Fruit fly (Drosophila melanogaster) whole organism, prepupa: ENCODE measurements around the gene CG31915.

Experiments
- Blimp-1 ChIP-seq: fragments of 200-800 bp; sonication (Bioruptor generic); optimal IDR thresholded peaks from 3 replicates; lab custom pipeline; 2017; ENCODE audit warnings: missing biosample characterization, missing genetic modification characterization, mild to moderate bottlenecking, moderate library complexity, missing genetic modification reagents
- CG10631 ChIP-seq: fragments of 200-800 bp; sonication (Bioruptor generic); optimal IDR thresholded peaks from 2 replicates; lab custom pipeline; 2016; ENCODE audit warnings: missing biosample characterization, missing genetic modification characterization
- CG10669 ChIP-seq: fragments of 200-800 bp; sonication (Bioruptor generic); optimal IDR thresholded peaks from 3 replicates; lab custom pipeline; 2018; ENCODE audit warnings: missing biosample characterization, mild to moderate bottlenecking, missing genetic modification characterization, moderate library complexity
- CG11294 ChIP-seq: fragments of 200-800 bp; sonication (Bioruptor generic); IDR thresholded peaks from 2 replicates; pipeline ENCODE4 v1.3.6; 2022; ENCODE audit warnings: missing biosample characterization, missing genetic modification characterization
- CG11762 ChIP-seq: fragments of 200-800 bp; sonication (Bioruptor generic); optimal IDR thresholded peaks from 3 replicates; lab custom pipeline; 2016; ENCODE audit warnings: missing biosample characterization, missing genetic modification characterization; ENCODE audit not compliant: insufficient read depth
- CG11902 ChIP-seq: fragments of 200-800 bp; sonication (Bioruptor generic); optimal IDR thresholded peaks from 3 replicates; lab custom pipeline; 2016; ENCODE audit warnings: missing biosample characterization, missing genetic modification characterization
- CG15336 ChIP-seq: fragments of 200-800 bp; sonication (Bioruptor generic); IDR thresholded peaks from 2 replicates; pipeline ENCODE4 v1.3.6; 2022; ENCODE audit warnings: missing biosample characterization, missing genetic modification characterization
- CG16779 ChIP-seq: fragments of 200-800 bp; sonication (Bioruptor generic); optimal IDR thresholded peaks from 3 replicates; lab custom pipeline; 2017; ENCODE audit warnings: missing biosample characterization, mild to moderate bottlenecking, missing genetic modification characterization
- CG3032 ChIP-seq: fragments of 200-800 bp; optimal IDR thresholded peaks from 2 replicates; lab custom pipeline; 2019; ENCODE audit warnings: missing biosample characterization, mild to moderate bottlenecking, missing genetic modification characterization, moderate library complexity
- CG34406 ChIP-seq: fragments of 200-800 bp; sonication (Bioruptor generic); optimal IDR thresholded peaks from 3 replicates; lab custom pipeline; 2016; ENCODE audit warnings: missing biosample characterization, missing genetic modification characterization
- CG4318 ChIP-seq: fragments of 200-800 bp; sonication (Bioruptor generic); optimal IDR thresholded peaks from 3 replicates; lab custom pipeline; 2017; ENCODE audit warnings: missing biosample characterization, mild to moderate bottlenecking, missing genetic modification characterization
- CG6276 ChIP-seq: fragments of 200-800 bp; sonication (Bioruptor generic); optimal IDR thresholded peaks from 2 replicates; lab custom pipeline; 2017; ENCODE audit warnings: missing biosample characterization, mild to moderate bottlenecking, missing genetic modification characterization
- CG6792 ChIP-seq: fragments of 200-800 bp; sonication (Bioruptor generic); optimal IDR thresholded peaks from 3 replicates; lab custom pipeline; 2016; ENCODE audit warnings: missing biosample characterization, missing genetic modification characterization
- CG6854 ChIP-seq: fragments of 200-800 bp; sonication (Bioruptor generic); optimal IDR thresholded peaks from 2 replicates; lab custom pipeline; 2017; ENCODE audit warnings: missing biosample characterization, mild to moderate bottlenecking, missing genetic modification characterization
- CG8119 ChIP-seq: fragments of 200-800 bp; sonication (Bioruptor generic); IDR thresholded peaks from 3 replicates; pipeline ENCODE4 v1.3.6; 2022; ENCODE audit warnings: missing biosample characterization, missing genetic modification characterization
- CG8632 ChIP-seq: fragments of 200-800 bp; sonication (Bioruptor generic); optimal IDR thresholded peaks from 3 replicates; lab custom pipeline; 2016; ENCODE audit warnings: missing biosample characterization, missing genetic modification characterization
- Eip75B ChIP-seq: fragments of 200-800 bp; sonication (Bioruptor generic); optimal IDR thresholded peaks from 3 replicates; lab custom pipeline; 2016; ENCODE audit warnings: missing biosample characterization, missing genetic modification characterization
- Eip78C ChIP-seq: fragments of 200-800 bp; sonication (Bioruptor generic); peaks from one replicate; lab custom pipeline; 2016; ENCODE audit warnings: missing biosample characterization, missing genetic modification characterization
- Eip93F ChIP-seq: fragments of 200-800 bp; sonication (Bioruptor generic); optimal IDR thresholded peaks from 2 replicates; lab custom pipeline; 2016; ENCODE audit warnings: missing biosample characterization, mild to moderate bottlenecking, missing genetic modification characterization
- Ets21C ChIP-seq: fragments of 200-800 bp; sonication (Bioruptor generic); optimal IDR thresholded peaks from 3 replicates; lab custom pipeline; 2016; ENCODE audit warnings: missing biosample characterization, missing genetic modification characterization
- Ets96B ChIP-seq: fragments of 200-800 bp; optimal IDR thresholded peaks from 2 replicates; lab custom pipeline; 2019; ENCODE audit warnings: missing biosample characterization, mild to moderate bottlenecking, missing genetic modification characterization, moderate library complexity
- Gug ChIP-seq: fragments of 200-800 bp; sonication (Bioruptor generic); IDR thresholded peaks from 2 replicates; pipeline ENCODE4 v1.3.6; 2022; ENCODE audit warnings: missing biosample characterization, missing genetic modification characterization
- Hr39 ChIP-seq: fragments of 200-800 bp; sonication (Bioruptor generic); optimal IDR thresholded peaks from 2 replicates; lab custom pipeline; 2016; ENCODE audit warnings: missing biosample characterization, missing genetic modification characterization
- Hr4 ChIP-seq: fragments of 200-800 bp; sonication (Bioruptor generic); optimal IDR thresholded peaks from 3 replicates; lab custom pipeline; 2016; ENCODE audit warnings: missing biosample characterization, missing genetic modification characterization
- Lpt ChIP-seq: fragments of 200-800 bp; sonication (Bioruptor generic); optimal IDR thresholded peaks from 3 replicates; lab custom pipeline; 2016; ENCODE audit warnings: missing biosample characterization, missing genetic modification characterization
- Met ChIP-seq: fragments of 200-800 bp; sonication (Bioruptor generic); optimal IDR thresholded peaks from 3 replicates; lab custom pipeline; 2016; ENCODE audit warnings: missing biosample characterization, missing genetic modification characterization
- Sox102F ChIP-seq: fragments of 200-800 bp; sonication (Bioruptor generic); optimal IDR thresholded peaks from 2 replicates; lab custom pipeline; 2016; ENCODE audit warnings: missing biosample characterization, mild to moderate bottlenecking, missing genetic modification characterization
- Sox14 ChIP-seq: fragments of 200-800 bp; sonication (Bioruptor generic); optimal IDR thresholded peaks from 3 replicates; lab custom pipeline; 2016; ENCODE audit warnings: missing biosample characterization, missing genetic modification characterization
- Sox15 ChIP-seq: fragments of 200-800 bp; sonication (Bioruptor generic); optimal IDR thresholded peaks from 3 replicates; lab custom pipeline; 2016; ENCODE audit warnings: missing biosample characterization, missing genetic modification characterization
- acj6 ChIP-seq: fragments of 200-800 bp; sonication (Bioruptor generic); optimal IDR thresholded peaks from 3 replicates; lab custom pipeline; 2016; ENCODE audit warnings: missing biosample characterization, missing genetic modification characterization
- cyc ChIP-seq: fragments of 200-800 bp; sonication (Bioruptor generic); optimal IDR thresholded peaks from 3 replicates; lab custom pipeline; 2016; ENCODE audit warnings: missing biosample characterization, missing genetic modification characterization
- dac ChIP-seq: fragments of 200-800 bp; sonication (Bioruptor generic); optimal IDR thresholded peaks from 2 replicates; lab custom pipeline; 2017; ENCODE audit warnings: missing biosample characterization, mild to moderate bottlenecking, missing genetic modification characterization
- eg ChIP-seq: fragments of 200-800 bp; sonication (Bioruptor generic); IDR thresholded peaks from 3 replicates; pipeline ENCODE4 v1.3.6; 2022; ENCODE audit warnings: missing biosample characterization, missing genetic modification characterization
- fd59A ChIP-seq: fragments of 200-800 bp; sonication (Bioruptor generic); optimal IDR thresholded peaks from 2 replicates; lab custom pipeline; 2017; ENCODE audit warnings: missing biosample characterization, mild to moderate bottlenecking, missing genetic modification characterization, missing genetic modification reagents
- fd85E ChIP-seq: fragments of 200-800 bp; sonication (Bioruptor generic); optimal IDR thresholded peaks from 3 replicates; lab custom pipeline; 2016; ENCODE audit warnings: missing biosample characterization, missing genetic modification characterization
- net ChIP-seq: fragments of 200-800 bp; sonication (Bioruptor generic); optimal IDR thresholded peaks from 3 replicates; lab custom pipeline; 2016; ENCODE audit warnings: missing biosample characterization, missing genetic modification characterization
- pdm3 ChIP-seq: fragments of 200-800 bp; sonication (Bioruptor generic); optimal IDR thresholded peaks from 3 replicates; lab custom pipeline; 2016; ENCODE audit warnings: missing biosample characterization, missing genetic modification characterization
- spab ChIP-seq: fragments of 200-800 bp; sonication (Bioruptor generic); optimal IDR thresholded peaks from 2 replicates; lab custom pipeline; 2017; ENCODE audit warnings: missing biosample characterization, mild to moderate bottlenecking, missing genetic modification characterization, missing genetic modification reagents
- svp ChIP-seq: fragments of 200-800 bp; sonication (Bioruptor generic); peaks from one replicate; lab custom pipeline; 2016; ENCODE audit warnings: missing biosample characterization, missing genetic modification characterization
- topi ChIP-seq: fragments of 200-800 bp; sonication (Bioruptor generic); optimal IDR thresholded peaks from 3 replicates; lab custom pipeline; 2016; ENCODE audit warnings: missing biosample characterization, missing genetic modification characterization
- vri ChIP-seq: fragments of 200-800 bp; sonication (Bioruptor generic); optimal IDR thresholded peaks from 3 replicates; lab custom pipeline; 2016; ENCODE audit warnings: missing biosample characterization, mild to moderate bottlenecking, missing genetic modification characterization

Gene CG31915

DNA sequence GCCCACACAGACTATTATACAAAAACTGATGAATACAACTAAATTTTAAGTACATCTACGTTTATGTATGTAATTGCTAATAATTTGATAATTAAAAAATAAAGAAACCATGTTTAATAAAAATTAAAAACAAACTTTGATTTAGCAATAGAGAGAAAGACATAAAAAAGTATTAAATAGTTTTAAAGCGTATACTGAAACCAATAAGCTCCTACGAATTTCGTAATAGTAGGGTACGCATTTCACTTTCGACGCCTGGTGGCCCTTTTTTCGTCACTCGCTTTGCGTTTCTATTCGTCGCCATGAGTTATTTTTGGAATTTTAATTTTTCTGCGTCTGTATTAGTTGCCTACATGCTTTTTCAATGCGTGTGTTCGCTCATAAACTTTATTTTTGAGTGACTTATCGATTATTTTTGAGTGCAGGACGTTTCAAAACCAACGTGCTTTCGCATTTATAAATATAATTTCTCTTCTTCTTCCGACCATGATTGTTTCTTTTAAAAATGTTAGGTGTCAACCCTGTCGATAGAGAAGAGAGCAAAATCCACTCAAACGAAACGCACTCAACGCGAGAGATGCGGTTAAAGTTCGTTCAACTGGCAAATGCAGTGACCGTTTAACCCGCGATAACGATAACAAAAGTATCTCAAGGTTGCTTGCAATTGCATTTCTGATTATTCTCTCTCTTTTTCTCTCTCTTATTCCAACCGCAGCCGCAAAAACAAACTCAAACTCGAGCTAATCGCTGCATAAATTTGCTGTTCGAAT lies 18.8 kb downstream of the CG31915 start, which contains the start of gene Oscillin (continued):
- TF ChIP-seq CG10631 (GFP tag; lab: Kevin White, UChicago) (peak; percentile 58), Hr39 (GFP tag; lab: Kevin White, UChicago) (peak; percentile 27), cyc (GFP tag; lab: Kevin White, UChicago) (peak; percentile 65), fd59A (GFP tag; lab: Kevin White, UChicago) (peak; percentile 6), Ets96B (tag; lab: Kevin White, UChicago) (peak; percentile 81), CG11902 (GFP tag; lab: Kevin White, UChicago) (peak; percentile 52), net (GFP tag; lab: Kevin White, UChicago) (peak; percentile 80), CG11294 (GFP tag; lab: Robert Waterston, UW) (peak; percentile 30), CG10669 (GFP tag; lab: Kevin White, UChicago) (peak; percentile 62), Eip93F (GFP tag; lab: Kevin White, UChicago) (no peak), spab (GFP tag; lab: Kevin White, UChicago) (peak; percentile 70), Eip75B (GFP tag; lab: Kevin White, UChicago) (peak; percentile 70), CG15336 (peak; percentile 73), CG34406 (peak; percentile 65), Sox15 (GFP tag; lab: Kevin White, UChicago) (peak; percentile 55), CG6854 (GFP tag; lab: Kevin White, UChicago) (peak; percentile 51), pdm3 (GFP tag; lab: Kevin White, UChicago) (peak; percentile 39), Sox102F (GFP tag; lab: Kevin White, UChicago) (peak; percentile 36), Gug (GFP tag; lab: Robert Waterston, UW) (peak; percentile 63), Blimp-1 (GFP tag; lab: Kevin White, UChicago) (peak; percentile 97), topi (GFP tag; lab: Kevin White, UChicago) (peak; percentile 81), Sox14 (GFP tag; lab: Kevin White, UChicago) (peak; percentile 38), Met (GFP tag; lab: Kevin White, UChicago) (peak; percentile 53), dac (GFP tag; lab: Kevin White, UChicago) (no peak), Ets21C (GFP tag; lab: Kevin White, UChicago) (no peak), CG3032 (tag; lab: Kevin White, UChicago) (peak; percentile 80), Hr4 (GFP tag; lab: Kevin White, UChicago) (peak; percentile 65), CG6792 (GFP tag; lab: Kevin White, UChicago) (peak; percentile 68), CG4318 (GFP tag; lab: Kevin White, UChicago) (no peak), CG8119 (GFP tag; lab: Robert Waterston, UW) (peak; percentile 57; the same call in 1 of the 3 replicates), CG6276 (GFP tag; lab: Kevin White, UChicago) (peak; percentile 55), Eip78C (peak; percentile 96), fd85E (GFP tag; lab: Kevin White, UChicago) (peak; percentile 18), CG16779 (tag; lab: Kevin White, UChicago) (peak; percentile 22), CG8632 (GFP tag; lab: Kevin White, UChicago) (peak; percentile 70), eg (peak; percentile 86), CG11762 (peak; percentile 66), Lpt (no peak)
- TF ChIP-seq, all 60 proteins: peak for 51

- TF ChIP-seq Blimp-1 (GFP tag; lab: Kevin White, UChicago) = peak; percentile 1
- TF ChIP-seq Eip93F (GFP tag; lab: Kevin White, UChicago) = peak; percentile 25
- peak; percentile 62 for TF ChIP-seq svp
- TF ChIP-seq Lpt = no peak
- peak; percentile 5 for TF ChIP-seq vri (GFP tag; lab: Kevin White, UChicago)
- no peak for TF ChIP-seq acj6 (GFP tag; lab: Kevin White, UChicago)
- TF ChIP-seq Eip78C = no peak
Observed at dm6 chr2L:5547288-5547777, 19.4 kb downstream of the CG31915 start.
